Worm (Caenorhabditis elegans) whole organism, L4 larva: Measurements from ENCODE around the gene nas-19.
A peak's percentile ranks its signal among the peaks of the same experiment; 100 is the strongest.

Experiments
- F37D6.2 ChIP-seq: sonication (generic microtip); optimal IDR thresholded peaks from 2 replicates; lab custom pipeline; 2016; ENCODE audit warnings: mild to moderate bottlenecking, missing genetic modification characterization, missing compliant biosample characterization
- F44E2.7 ChIP-seq: fragments of 200-800 bp; sonication (Bioruptor generic); IDR thresholded peaks from 2 replicates; pipeline ENCODE4 v2.1.2; 2022; ENCODE audit warnings: missing genetic modification characterization, missing compliant biosample characterization
- T26A8.4 ChIP-seq: fragments of 200-800 bp; sonication (Bioruptor generic); IDR thresholded peaks from 2 replicates; pipeline ENCODE4 v1.3.6; 2022; ENCODE audit warnings: missing genetic modification characterization, missing compliant biosample characterization
- Y75B8A.6 ChIP-seq: fragments of 200-800 bp; sonication (Bioruptor generic); IDR thresholded peaks from 2 replicates; pipeline ENCODE4 v1.3.6; 2022; ENCODE audit warnings: missing genetic modification reagents, missing genetic modification characterization, missing compliant biosample characterization
- ZK337.2 ChIP-seq: fragments of 200-800 bp; sonication (Bioruptor generic); IDR thresholded peaks from 2 replicates; pipeline ENCODE4 v1.3.6; 2022; ENCODE audit warnings: missing genetic modification reagents, missing genetic modification characterization, missing compliant biosample characterization
- ama-1 ChIP-seq: fragments of 150-350 bp; optimal IDR thresholded peaks from 2 replicates; lab custom pipeline; 2014; ENCODE audit warnings: inconsistent platforms, mixed read lengths
- arid-1 ChIP-seq: fragments of 200-800 bp; sonication (Bioruptor generic); conservative IDR thresholded peaks from 2 replicates; pipeline ENCODE4 v1.3.6; 2022; ENCODE audit warnings: missing genetic modification reagents, missing genetic modification characterization, missing compliant biosample characterization
- ceh-20 ChIP-seq: fragments of 200-800 bp; sonication (Bioruptor generic); IDR thresholded peaks from 2 replicates; pipeline ENCODE4 v1.3.6; 2022; ENCODE audit warnings: missing genetic modification reagents, missing genetic modification characterization, missing compliant biosample characterization
- ceh-32 ChIP-seq: sonication (generic microtip); optimal IDR thresholded peaks from 2 replicates; lab custom pipeline; 2016; ENCODE audit warnings: mild to moderate bottlenecking, missing genetic modification characterization, missing compliant biosample characterization; ENCODE audit not compliant: poor library complexity
- daf-16 ChIP-seq, 3 experiments: sonication (generic microtip); optimal IDR thresholded peaks; 2 replicates each; lab custom pipeline; 2016 to 2017; ENCODE audit warnings: missing genetic modification characterization in 3 of 3, missing genetic modification reagents in 3 of 3, mild to moderate bottlenecking in 2 of 3, missing compliant biosample characterization in 2 of 3, missing biosample characterization in 1 of 3, moderate library complexity in 1 of 3
- dmd-6 ChIP-seq: fragments of 200-800 bp; sonication (Bioruptor generic); IDR thresholded peaks from 2 replicates; pipeline ENCODE4 v1.3.6; 2022; ENCODE audit warnings: missing genetic modification reagents, missing genetic modification characterization, missing compliant biosample characterization
- dmd-9 ChIP-seq: fragments of 200-800 bp; sonication (Bioruptor generic); IDR thresholded peaks from 2 replicates; pipeline ENCODE4 v1.3.6; 2022; ENCODE audit warnings: missing genetic modification reagents, missing genetic modification characterization, missing compliant biosample characterization
- dve-1 ChIP-seq: sonication (generic microtip); optimal IDR thresholded peaks from 2 replicates; lab custom pipeline; 2017; ENCODE audit warnings: antibody characterized with exemption, mild to moderate bottlenecking, missing genetic modification characterization, missing compliant biosample characterization; ENCODE audit not compliant: insufficient read depth
- egl-43 ChIP-seq: fragments of 200-800 bp; sonication (Bioruptor generic); IDR thresholded peaks from 2 replicates; pipeline ENCODE4 v1.3.6; 2022; ENCODE audit warnings: missing genetic modification reagents, missing genetic modification characterization, missing compliant biosample characterization
- hmg-1.1 ChIP-seq: fragments of 200-800 bp; sonication (Bioruptor generic); IDR thresholded peaks from 2 replicates; pipeline ENCODE4 v1.3.6; 2022; ENCODE audit warnings: missing genetic modification reagents, missing genetic modification characterization, missing compliant biosample characterization
- lin-13 ChIP-seq: fragments of 150-350 bp; optimal IDR thresholded peaks from 2 replicates; lab custom pipeline; 2014; ENCODE audit warnings: missing biosample characterization, missing genetic modification reagents, missing genetic modification characterization
- lin-29 ChIP-seq: fragments of 200-800 bp; sonication (Bioruptor generic); IDR thresholded peaks from 2 replicates; pipeline ENCODE4 v1.3.6; 2022; ENCODE audit warnings: missing genetic modification reagents, missing genetic modification characterization, missing compliant biosample characterization
- lsy-2 ChIP-seq, 2 experiments: fragments of 150-350 bp in 1 of 2; sonication (generic microtip) in 1 of 2; optimal IDR thresholded peaks; 2 replicates each; lab custom pipeline; 2014 to 2017; ENCODE audit warnings: missing biosample characterization in 2 of 2, missing genetic modification characterization in 2 of 2
- mdl-1 ChIP-seq, 2 experiments: fragments of 150-350 bp in 1 of 2; sonication (generic microtip) in 1 of 2; optimal IDR thresholded peaks; 2 replicates each; lab custom pipeline; 2014 to 2017; ENCODE audit warnings: missing biosample characterization in 2 of 2, missing genetic modification characterization in 2 of 2
- mep-1 ChIP-seq: fragments of 150-350 bp; sonication (generic microtip); optimal IDR thresholded peaks from 3 replicates; lab custom pipeline; 2014; ENCODE audit warnings: missing biosample characterization, missing genetic modification characterization
- mes-2 ChIP-seq: sonication (generic microtip); optimal IDR thresholded peaks from 2 replicates; lab custom pipeline; 2016; ENCODE audit warnings: missing genotype, mild to moderate bottlenecking, missing genetic modification characterization, missing compliant biosample characterization; ENCODE audit not compliant: poor library complexity, severe bottlenecking
- nhr-11 ChIP-seq: fragments of 150-350 bp; optimal IDR thresholded peaks from 2 replicates; lab custom pipeline; 2014; ENCODE audit warnings: missing biosample characterization, missing genetic modification characterization
- nhr-111 ChIP-seq: fragments of 200-800 bp; sonication (Bioruptor generic); optimal IDR thresholded peaks from 2 replicates; lab custom pipeline; 2018; ENCODE audit warnings: mild to moderate bottlenecking, missing genetic modification characterization, missing compliant biosample characterization
- nhr-25 ChIP-seq: sonication (generic microtip); optimal IDR thresholded peaks from 2 replicates; lab custom pipeline; 2017; ENCODE audit warnings: missing genetic modification characterization, mild to moderate bottlenecking, missing compliant biosample characterization, antibody characterized with exemption, moderate library complexity, borderline replicate concordance; ENCODE audit not compliant: insufficient read depth
- nhr-28 ChIP-seq: fragments of 150-350 bp; optimal IDR thresholded peaks from 2 replicates; lab custom pipeline; 2014; ENCODE audit warnings: missing biosample characterization, missing genetic modification characterization
- nhr-42 ChIP-seq: fragments of 200-800 bp; sonication (Bioruptor generic); IDR thresholded peaks from 2 replicates; pipeline ENCODE4 v1.3.6; 2022; ENCODE audit warnings: missing genetic modification characterization, missing compliant biosample characterization
- nhr-6 ChIP-seq: fragments of 150-350 bp; optimal IDR thresholded peaks from 2 replicates; lab custom pipeline; 2014; ENCODE audit warnings: missing biosample characterization, missing genetic modification characterization
- pqm-1 ChIP-seq: sonication (generic microtip); optimal IDR thresholded peaks from 2 replicates; lab custom pipeline; 2017; ENCODE audit warnings: missing biosample characterization, missing genetic modification characterization
- rbr-2 ChIP-seq: sonication (generic microtip); optimal IDR thresholded peaks from 2 replicates; lab custom pipeline; 2016; ENCODE audit warnings: missing genotype, missing genetic modification characterization, missing compliant biosample characterization
- saeg-2 ChIP-seq: fragments of 200-800 bp; sonication (Bioruptor generic); IDR thresholded peaks from 2 replicates; pipeline ENCODE4 v1.3.6; 2022; ENCODE audit warnings: missing genetic modification reagents, missing genetic modification characterization, missing compliant biosample characterization
- skn-1 ChIP-seq: fragments of 150-350 bp; optimal IDR thresholded peaks from 2 replicates; lab custom pipeline; 2014; ENCODE audit warnings: missing biosample characterization, missing genetic modification characterization
- snpc-4 ChIP-seq: fragments of 150-350 bp; optimal IDR thresholded peaks from 2 replicates; lab custom pipeline; 2014; ENCODE audit warnings: missing biosample characterization, missing genetic modification characterization
- spr-1 ChIP-seq: sonication (generic microtip); optimal IDR thresholded peaks from 2 replicates; lab custom pipeline; 2016; ENCODE audit warnings: mild to moderate bottlenecking, missing genetic modification characterization, missing compliant biosample characterization
- spr-3 ChIP-seq: fragments of 200-800 bp; sonication (Bioruptor generic); optimal IDR thresholded peaks from 2 replicates; lab custom pipeline; 2018; ENCODE audit warnings: mild to moderate bottlenecking, missing genetic modification characterization, missing compliant biosample characterization
- tra-1 ChIP-seq: fragments of 200-800 bp; sonication (Bioruptor generic); IDR thresholded peaks from 2 replicates; pipeline ENCODE4 v1.3.6; 2022; ENCODE audit warnings: missing genetic modification reagents, missing genetic modification characterization, missing compliant biosample characterization
- unc-130 ChIP-seq: sonication (generic microtip); optimal IDR thresholded peaks from 2 replicates; lab custom pipeline; 2016; ENCODE audit warnings: missing genetic modification reagents, missing genetic modification characterization, missing compliant biosample characterization
- vab-7 ChIP-seq: fragments of 200-800 bp; sonication (Bioruptor generic); IDR thresholded peaks from 2 replicates; pipeline ENCODE4 v1.3.6; 2022; ENCODE audit warnings: missing genetic modification reagents, missing genetic modification characterization, missing compliant biosample characterization
- zfp-2 ChIP-seq: sonication (generic microtip); optimal IDR thresholded peaks from 2 replicates; lab custom pipeline; 2016; ENCODE audit warnings: mild to moderate bottlenecking, missing genetic modification characterization, missing compliant biosample characterization
- zfp-3 ChIP-seq: fragments of 200-800 bp; sonication (Bioruptor generic); conservative IDR thresholded peaks from 2 replicates; pipeline ENCODE4 v1.3.6; 2022; ENCODE audit warnings: missing genetic modification reagents, missing genetic modification characterization, missing compliant biosample characterization
- zip-2 ChIP-seq: fragments of 150-350 bp; optimal IDR thresholded peaks from 2 replicates; lab custom pipeline; 2014; ENCODE audit warnings: missing biosample characterization, missing genetic modification characterization
- ztf-11 ChIP-seq: fragments of 150-350 bp; optimal IDR thresholded peaks from 2 replicates; lab custom pipeline; 2014; ENCODE audit warnings: missing biosample characterization, missing genetic modification characterization
- ztf-7 ChIP-seq: fragments of 150-350 bp; optimal IDR thresholded peaks from 2 replicates; lab custom pipeline; 2014; ENCODE audit warnings: missing biosample characterization, missing genetic modification characterization

Gene nas-19

ce11 chrV:11375150-11375792, 27.2 kb downstream of the nas-19 start, which contains the start of gene cnb-1 (continued):
- peak; percentile 56 for TF ChIP-seq ztf-7 (tag; lab: Kevin White, UChicago)
- peak; percentile 77 for TF ChIP-seq rbr-2 (tag; lab: Kevin White, UChicago)
- TF ChIP-seq ceh-20 (GFP tag; lab: Robert Waterston, UW) = peak; percentile 57; the same call in 1 of the 2 replicates
- TF ChIP-seq tra-1 = 0 out of 2 replicates have a peak, but pooled peaks have one; percentile 26
- TF ChIP-seq unc-130 = no peak
- no peak for TF ChIP-seq lin-13 (GFP tag; lab: Kevin White, UChicago)
- no peak for TF ChIP-seq zfp-2 (tag; lab: Kevin White, UChicago)
- no peak for TF ChIP-seq saeg-2 (GFP tag; lab: Robert Waterston, UW)
- peak in 1 of 2 experiments; percentile 79 for TF ChIP-seq lsy-2 (tag; optimal IDR thresholded peaks at IDR 0.05; lab: Kevin White, UChicago)
- peak; percentile 24 for TF ChIP-seq nhr-11 (tag; lab: Kevin White, UChicago)
- no peak for TF ChIP-seq nhr-25 (tag; lab: Kevin White, UChicago)
- peak; percentile 3 for TF ChIP-seq spr-1 (tag; lab: Kevin White, UChicago)
- peak; percentile 6 for TF ChIP-seq nhr-28
- peak; percentile 75 for TF ChIP-seq hmg-1.1
- TF ChIP-seq T26A8.4 = 0 out of 2 replicates have a peak, but pooled peaks have one; percentile 36
- peak; percentile 66 for TF ChIP-seq mep-1 (tag; lab: Kevin White, UChicago)
- no peak for TF ChIP-seq daf-16 (GFP tag; optimal IDR thresholded peaks at IDR 0.05; lab: Kevin White, UChicago)
- TF ChIP-seq daf-16 (tag; optimal IDR thresholded peaks at IDR 0.05; lab: Kevin White, UChicago) = peak; percentile 49
- peak; percentile 29 for TF ChIP-seq mes-2
- no peak for TF ChIP-seq nhr-111
- TF ChIP-seq pqm-1 (tag; lab: Kevin White, UChicago) = peak; percentile 19
- no peak for TF ChIP-seq nhr-42 (GFP tag; lab: Robert Waterston, UW)
- peak; percentile 31 for TF ChIP-seq F37D6.2 (tag; lab: Kevin White, UChicago)
- no peak for TF ChIP-seq nhr-6 (tag; lab: Kevin White, UChicago)
- no peak for TF ChIP-seq skn-1 (tag; lab: Kevin White, UChicago)
- TF ChIP-seq spr-3 = no peak
- no peak for TF ChIP-seq ztf-11
- peak; percentile 91 for TF ChIP-seq ZK337.2
- peak; percentile 73; the same call in 1 of the 2 replicates for TF ChIP-seq egl-43 (GFP tag; lab: Robert Waterston, UW)
- TF ChIP-seq zip-2 (tag; lab: Kevin White, UChicago) = no peak
- peak; percentile 42 for TF ChIP-seq dve-1 (tag; lab: Kevin White, UChicago)
- TF ChIP-seq dmd-6 = peak; percentile 77
- TF ChIP-seq Y75B8A.6 (GFP tag; lab: Robert Waterston, UW) = no peak
- no peak for TF ChIP-seq dmd-9
- TF ChIP-seq F44E2.7 (GFP tag; lab: Robert Waterston, UW) = no peak
- no peak for TF ChIP-seq zfp-3 (GFP tag; lab: Robert Waterston, UW)
- TF ChIP-seq vab-7 (GFP tag; lab: Robert Waterston, UW) = no peak
- no peak for TF ChIP-seq snpc-4
- TF ChIP-seq mdl-1 (tag; optimal IDR thresholded peaks at IDR 0.05; lab: Kevin White, UChicago) = peak in 1 of 2 experiments; percentile 8

- TF ChIP-seq arid-1 (GFP tag; lab: Robert Waterston, UW) = no peak
- no peak for TF ChIP-seq lin-29 (GFP tag; lab: Robert Waterston, UW)
- no peak for TF ChIP-seq pqm-1 (tag; lab: Kevin White, UChicago)
- TF ChIP-seq egl-43 (GFP tag; lab: Robert Waterston, UW) = no peak
- TF ChIP-seq ceh-32 (tag; lab: Kevin White, UChicago) = no peak
- TF ChIP-seq ama-1 (lab: Kevin White, UChicago) = no peak
Measured at ce11 chrV:11373918-11374317, 28.6 kb downstream of the nas-19 start.
